Fruit fly (Drosophila melanogaster): ENCODE results near the gene Eig71Ea.

Gene Eig71Ea

dm6 chr3L:15627295-15627694 is 22.2 kb downstream of the Eig71Ea start:
- TF ChIP-seq CG13204 (GFP tag; optimal IDR thresholded peaks at IDR 0.05): no peak
- no peak for TF ChIP-seq D1 (tag; optimal IDR thresholded peaks at IDR 0.05)
- TF ChIP-seq Snoo (tag; optimal IDR thresholded peaks at IDR 0.05): no peak
- no peak for TF ChIP-seq CG17806 (tag; optimal IDR thresholded peaks at IDR 0.05)

- no peak; the same call in none of the 2 replicates for TF ChIP-seq CG10348 (GFP tag; IDR thresholded peaks at IDR 0.05)
- TF ChIP-seq Pif1A (GFP tag; optimal IDR thresholded peaks at IDR 0.05): peak; percentile 62
- peak; percentile 94 for TF ChIP-seq CG17806 (tag; optimal IDR thresholded peaks at IDR 0.05)
- peak; percentile 96 for TF ChIP-seq Snoo (tag; optimal IDR thresholded peaks at IDR 0.05)
- peak; percentile 74 for TF ChIP-seq Ets98B (GFP tag; IDR thresholded peaks at IDR 0.05)
- TF ChIP-seq CG9948 (tag; optimal IDR thresholded peaks at IDR 0.05): peak; percentile 98
- peak; percentile 96 for TF ChIP-seq CG15710 (tag; optimal IDR thresholded peaks at IDR 0.05)
- peak; percentile 98 for TF ChIP-seq CG14655 (GFP tag; optimal IDR thresholded peaks at IDR 0.05)
- TF ChIP-seq CG12605 (GFP tag; IDR thresholded peaks at IDR 0.05): peak; percentile 72
- TF ChIP-seq CG8301 (tag; optimal IDR thresholded peaks at IDR 0.05): peak; percentile 98
- TF ChIP-seq CG13204 (GFP tag; optimal IDR thresholded peaks at IDR 0.05): peak; percentile 64
- peak; percentile 97 for TF ChIP-seq CG8159 (tag; optimal IDR thresholded peaks at IDR 0.05)
- TF ChIP-seq gl (tag; optimal IDR thresholded peaks at IDR 0.05): peak; percentile 49
- peak; percentile 90 for TF ChIP-seq CG34367 (tag; optimal IDR thresholded peaks at IDR 0.05)
- peak; percentile 78 for TF ChIP-seq Pif1B (GFP tag; optimal IDR thresholded peaks at IDR 0.05)
- TF ChIP-seq fd96Ca (GFP tag; IDR thresholded peaks at IDR 0.05): no peak; the same call in none of the 3 replicates
- TF ChIP-seq rn (GFP tag; IDR thresholded peaks at IDR 0.05): peak; percentile 90
- TF ChIP-seq EcR (GFP tag; optimal IDR thresholded peaks at IDR 0.05): peak; percentile 97
- TF ChIP-seq CG4496 (GFP tag; IDR thresholded peaks at IDR 0.05): peak; percentile 87
- peak; percentile 96 for TF ChIP-seq CG32121 (GFP tag; IDR thresholded peaks at IDR 0.05)
- peak; percentile 93 for TF ChIP-seq D1 (tag; optimal IDR thresholded peaks at IDR 0.05)
Measured at dm6 chr3L:15625676-15626414, 23.6 kb downstream of the Eig71Ea start.

dm6 chr3L:15624944-15625610 is 24.4 kb downstream of the Eig71Ea start:
- no peak for TF ChIP-seq Snoo (tag; optimal IDR thresholded peaks at IDR 0.05)
- no peak for TF ChIP-seq Ets98B (GFP tag; IDR thresholded peaks at IDR 0.05)
- TF ChIP-seq CG4496 (GFP tag; IDR thresholded peaks at IDR 0.05): peak; percentile 65; the same call in 2 of the 3 replicates
- no peak for TF ChIP-seq CG9948 (tag; optimal IDR thresholded peaks at IDR 0.05)

dm6 chr3L:15624097-15624496 is 25.4 kb downstream of the Eig71Ea start:
- no peak for TF ChIP-seq CG34367 (tag; optimal IDR thresholded peaks at IDR 0.05)
- no peak for TF ChIP-seq Ets98B (GFP tag; IDR thresholded peaks at IDR 0.05)
- peak; percentile 11; the same call in 1 of the 3 replicates for TF ChIP-seq CG4496 (GFP tag; IDR thresholded peaks at IDR 0.05)

dm6 chr3L:15619626-15620247 is 29.7 kb downstream of the Eig71Ea start, which contains the start of gene Phs:
TSS of gene Phs (plus strand) at chr3L:15619901.
- no peak for TF ChIP-seq CG10348 (GFP tag; IDR thresholded peaks at IDR 0.05)
- peak; percentile 27 for TF ChIP-seq CG17806 (tag; optimal IDR thresholded peaks at IDR 0.05)
- TF ChIP-seq CG12605 (GFP tag; IDR thresholded peaks at IDR 0.05): no peak
- TF ChIP-seq CG14655 (GFP tag; optimal IDR thresholded peaks at IDR 0.05): no peak
- TF ChIP-seq CG34367 (tag; optimal IDR thresholded peaks at IDR 0.05): peak; percentile 44
- TF ChIP-seq CG15710 (tag; optimal IDR thresholded peaks at IDR 0.05): peak; percentile 46
- TF ChIP-seq CG9948 (tag; optimal IDR thresholded peaks at IDR 0.05): no peak
- TF ChIP-seq D1 (tag; optimal IDR thresholded peaks at IDR 0.05): peak; percentile 9
- peak; percentile 73 for TF ChIP-seq Snoo (tag; optimal IDR thresholded peaks at IDR 0.05)
- TF ChIP-seq CG32121 (GFP tag; IDR thresholded peaks at IDR 0.05): peak; percentile 73
- peak; percentile 64 for TF ChIP-seq EcR (GFP tag; optimal IDR thresholded peaks at IDR 0.05)
- peak; percentile 38 for TF ChIP-seq CG13204 (GFP tag; optimal IDR thresholded peaks at IDR 0.05)
- peak; percentile 2 for TF ChIP-seq gl (tag; optimal IDR thresholded peaks at IDR 0.05)
- TF ChIP-seq CG8301 (tag; optimal IDR thresholded peaks at IDR 0.05): no peak
- TF ChIP-seq rn (GFP tag; IDR thresholded peaks at IDR 0.05): no peak
- TF ChIP-seq CG4496 (GFP tag; IDR thresholded peaks at IDR 0.05): peak; percentile 82
- peak; percentile 52 for TF ChIP-seq CG8159 (tag; optimal IDR thresholded peaks at IDR 0.05)
- no peak for TF ChIP-seq Pif1A (GFP tag; optimal IDR thresholded peaks at IDR 0.05)
- peak; percentile 76 for TF ChIP-seq Ets98B (GFP tag; IDR thresholded peaks at IDR 0.05)
- TF ChIP-seq fd96Ca (GFP tag; IDR thresholded peaks at IDR 0.05): peak; percentile 81
- TF ChIP-seq Pif1B (GFP tag; optimal IDR thresholded peaks at IDR 0.05): peak; percentile 63

dm6 chr3L:15616900-15617299 is 32.6 kb downstream of the Eig71Ea start:
- TF ChIP-seq CG32121 (GFP tag; IDR thresholded peaks at IDR 0.05) (no peak), rn (GFP tag; IDR thresholded peaks at IDR 0.05) (no peak), CG17806 (tag; optimal IDR thresholded peaks at IDR 0.05) (no peak), Snoo (tag; optimal IDR thresholded peaks at IDR 0.05) (no peak), CG12605 (GFP tag; IDR thresholded peaks at IDR 0.05) (no peak), CG34367 (tag; optimal IDR thresholded peaks at IDR 0.05) (no peak), CG8301 (tag; optimal IDR thresholded peaks at IDR 0.05) (no peak), CG9948 (tag; optimal IDR thresholded peaks at IDR 0.05) (no peak), D1 (tag; optimal IDR thresholded peaks at IDR 0.05) (no peak), CG14655 (GFP tag; optimal IDR thresholded peaks at IDR 0.05) (no peak), gl (tag; optimal IDR thresholded peaks at IDR 0.05) (no peak), CG4496 (GFP tag; IDR thresholded peaks at IDR 0.05) (no peak), Ets98B (GFP tag; IDR thresholded peaks at IDR 0.05) (no peak), CG10348 (GFP tag; IDR thresholded peaks at IDR 0.05) (no peak), Pif1A (GFP tag; optimal IDR thresholded peaks at IDR 0.05) (no peak)

Measured in whole organism, pupa.